Worm (Caenorhabditis elegans): ENCODE results near the gene asp-12.

DNA sequence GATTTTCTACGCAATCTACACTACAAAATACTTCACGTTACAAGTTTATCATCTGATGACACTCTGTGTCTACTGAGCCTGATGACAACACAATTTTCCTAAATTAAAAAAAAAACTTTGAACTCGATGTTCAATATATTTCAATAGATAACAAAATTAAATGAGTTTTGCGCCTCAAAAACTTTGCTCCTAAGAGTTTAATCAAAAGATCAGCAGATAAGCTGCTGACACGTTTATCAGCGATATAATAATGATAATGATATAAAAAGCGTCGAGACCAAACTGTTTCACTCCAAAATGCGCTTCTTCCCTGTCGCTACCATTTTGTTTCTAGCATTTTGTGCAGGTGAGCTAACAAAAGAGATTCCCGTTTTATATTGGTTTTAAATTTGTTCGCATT, 38.7 kb downstream of the asp-12 start, which contains the start of gene clec-218:
- TF ChIP-seq T07F8.4 (tag; optimal IDR thresholded peaks at IDR 0.05) (no peak), bed-2 (GFP tag; IDR thresholded peaks at IDR 0.05) (no peak), F37B4.10 (GFP tag; IDR thresholded peaks at IDR 0.05) (no peak), ztf-28 (GFP tag; IDR thresholded peaks at IDR 0.05) (no peak), nfya-1 (tag; optimal IDR thresholded peaks at IDR 0.05; ENCODE audit: borderline replicate concordance, insufficient read depth) (no peak), rpc-1 (optimal IDR thresholded peaks at IDR 0.05) (no peak), rpc-1 (tag; optimal IDR thresholded peaks at IDR 0.05) (no peak), Y79H2A.3 (GFP tag; conservative IDR thresholded peaks at IDR 0.05) (no peak), let-607 (tag; optimal IDR thresholded peaks at IDR 0.05) (no peak), repo-1 (tag; optimal IDR thresholded peaks at IDR 0.05) (no peak), madf-8 (GFP tag; conservative IDR thresholded peaks at IDR 0.05) (no peak), nhr-80 (tag; optimal IDR thresholded peaks at IDR 0.05) (peak; percentile 48), zfh-2 (GFP tag; conservative IDR thresholded peaks at IDR 0.05) (no peak), efl-1 (GFP tag; optimal IDR thresholded peaks at IDR 0.05) (no peak)

All from whole organism, young adult.